Fruit fly (Drosophila melanogaster) whole organism, embryonic: ENCODE data around the gene capu.

Experiments
- Atf-2 ChIP-seq: fragments of 200-800 bp; sonication (Bioruptor generic); optimal IDR thresholded peaks from 2 replicates; lab custom pipeline; 2016; ENCODE audit warnings: missing biosample characterization, missing genetic modification characterization
- CG1024 ChIP-seq: fragments of 200-800 bp; sonication (Bioruptor generic); IDR thresholded peaks from 2 replicates; pipeline ENCODE4 v1.3.6; 2022; ENCODE audit warnings: missing biosample characterization, missing genetic modification characterization
- CG11398 ChIP-seq: fragments of 200-800 bp; sonication (Bioruptor generic); optimal IDR thresholded peaks from 2 replicates; lab custom pipeline; 2016; ENCODE audit warnings: missing biosample characterization, missing genetic modification characterization
- CG12236 ChIP-seq: fragments of 200-800 bp; sonication (Bioruptor generic); optimal IDR thresholded peaks from 2 replicates; lab custom pipeline; 2016; ENCODE audit warnings: missing biosample characterization, missing genetic modification characterization
- CG12769 ChIP-seq: fragments of 200-800 bp; sonication (Bioruptor generic); optimal IDR thresholded peaks from 2 replicates; lab custom pipeline; 2019; ENCODE audit warnings: missing biosample characterization, mild to moderate bottlenecking, missing genetic modification characterization, moderate library complexity
- CG13123 ChIP-seq: fragments of 200-800 bp; sonication (Bioruptor generic); optimal IDR thresholded peaks from 2 replicates; lab custom pipeline; 2016; ENCODE audit warnings: missing biosample characterization, missing genetic modification characterization
- CG13424 ChIP-seq: fragments of 200-800 bp; sonication (Bioruptor generic); optimal IDR thresholded peaks from 2 replicates; lab custom pipeline; 2019; ENCODE audit warnings: missing biosample characterization, mild to moderate bottlenecking, missing genetic modification characterization, moderate library complexity
- CG13624 ChIP-seq: fragments of 200-800 bp; sonication (Bioruptor generic); optimal IDR thresholded peaks from 2 replicates; lab custom pipeline; 2016; ENCODE audit warnings: missing biosample characterization, missing genetic modification characterization
- CG14050 ChIP-seq: fragments of 200-800 bp; sonication (Bioruptor generic); IDR thresholded peaks from 3 replicates; pipeline ENCODE4 v1.3.6; 2022; ENCODE audit warnings: missing biosample characterization, missing genetic modification characterization
- CG14441 ChIP-seq: fragments of 200-800 bp; sonication (Bioruptor generic); IDR thresholded peaks from 2 replicates; pipeline ENCODE4 v1.3.6; 2022; ENCODE audit warnings: missing biosample characterization, missing genetic modification characterization
- CG1603 ChIP-seq: fragments of 200-800 bp; sonication (Bioruptor generic); optimal IDR thresholded peaks from 2 replicates; lab custom pipeline; 2019; ENCODE audit warnings: missing biosample characterization, mild to moderate bottlenecking, missing genetic modification characterization, moderate library complexity
- CG18011 ChIP-seq: fragments of 200-800 bp; sonication (Bioruptor generic); optimal IDR thresholded peaks from 2 replicates; lab custom pipeline; 2017; ENCODE audit warnings: missing biosample characterization, missing genetic modification characterization, mild to moderate bottlenecking, moderate library complexity, missing genotype
- CG2889 ChIP-seq: fragments of 200-800 bp; sonication (Bioruptor generic); IDR thresholded peaks from 3 replicates; pipeline ENCODE4 v1.3.6; 2022; ENCODE audit warnings: missing biosample characterization, missing genetic modification characterization
- CG3065 ChIP-seq: fragments of 200-800 bp; sonication (Bioruptor generic); optimal IDR thresholded peaks from 2 replicates; lab custom pipeline; 2016; ENCODE audit warnings: missing biosample characterization, missing genetic modification characterization
- CG33557 ChIP-seq: fragments of 200-800 bp; sonication (Bioruptor generic); optimal IDR thresholded peaks from 2 replicates; lab custom pipeline; 2019; ENCODE audit warnings: missing biosample characterization, mild to moderate bottlenecking, missing genetic modification characterization, moderate library complexity
- CG4360 ChIP-seq: fragments of 200-800 bp; sonication (Bioruptor generic); IDR thresholded peaks from 2 replicates; pipeline ENCODE4 v1.3.6; 2022; ENCODE audit warnings: missing biosample characterization, missing genetic modification characterization
- CG8290 ChIP-seq, 3 experiments: fragments of 200-800 bp; sonication (Bioruptor generic); optimal IDR thresholded peaks; 2 replicates each; lab custom pipeline; 2016 to 2019; ENCODE audit warnings: missing biosample characterization in 3 of 3, missing genetic modification characterization in 3 of 3, mild to moderate bottlenecking in 2 of 3, moderate library complexity in 1 of 3
- CG9215 ChIP-seq: fragments of 200-800 bp; sonication (Bioruptor generic); IDR thresholded peaks from 2 replicates; pipeline ENCODE4 v1.3.6; 2022; ENCODE audit warnings: missing biosample characterization, missing genetic modification characterization
- CG9932 ChIP-seq: fragments of 200-800 bp; sonication (Bioruptor generic); IDR thresholded peaks from 2 replicates; pipeline ENCODE4 v1.3.6; 2022; ENCODE audit warnings: missing biosample characterization, missing genetic modification characterization
- D19B ChIP-seq: fragments of 200-800 bp; sonication (Bioruptor generic); optimal IDR thresholded peaks from 2 replicates; lab custom pipeline; 2017; ENCODE audit warnings: missing biosample characterization, mild to moderate bottlenecking, missing genetic modification characterization
- Dip3 ChIP-seq: fragments of 200-800 bp; sonication (Bioruptor generic); optimal IDR thresholded peaks from 3 replicates; lab custom pipeline; 2016; ENCODE audit warnings: missing biosample characterization, missing genetic modification characterization
- Drgx ChIP-seq: fragments of 200-800 bp; sonication (Bioruptor generic); IDR thresholded peaks from 2 replicates; pipeline ENCODE4 v1.3.6; 2022; ENCODE audit warnings: missing biosample characterization, missing genetic modification characterization
- E2f2 ChIP-seq: fragments of 200-800 bp; sonication (Bioruptor generic); IDR thresholded peaks from 2 replicates; pipeline ENCODE4 v1.3.6; 2022; ENCODE audit warnings: missing biosample characterization, missing genetic modification characterization
- H2.0 ChIP-seq: fragments of 200-800 bp; sonication (Bioruptor generic); IDR thresholded peaks from 2 replicates; pipeline ENCODE4 v1.3.6; 2022; ENCODE audit warnings: missing biosample characterization, missing genetic modification characterization
- Jarid2 ChIP-seq: fragments of 200-800 bp; sonication (Bioruptor generic); optimal IDR thresholded peaks from 3 replicates; lab custom pipeline; 2017; ENCODE audit warnings: mild to moderate bottlenecking, missing biosample characterization, missing genetic modification reagents, missing genetic modification characterization
- Mad ChIP-seq: fragments of 200-800 bp; sonication (Bioruptor generic); optimal IDR thresholded peaks from 2 replicates; lab custom pipeline; 2016; ENCODE audit warnings: missing biosample characterization, missing genetic modification characterization
- Nf-YC ChIP-seq: fragments of 200-800 bp; optimal IDR thresholded peaks from 3 replicates; lab custom pipeline; 2019; ENCODE audit warnings: missing biosample characterization, mild to moderate bottlenecking, missing genetic modification characterization, moderate library complexity
- Ssrp ChIP-seq: fragments of 200-800 bp; sonication (Bioruptor generic); optimal IDR thresholded peaks from 2 replicates; lab custom pipeline; 2018; ENCODE audit warnings: missing biosample characterization, mild to moderate bottlenecking, missing genetic modification characterization, moderate library complexity
- az2 ChIP-seq: fragments of 200-800 bp; sonication (Bioruptor generic); optimal IDR thresholded peaks from 3 replicates; lab custom pipeline; 2016; ENCODE audit warnings: missing biosample characterization, missing genetic modification characterization
- br ChIP-seq: fragments of >200 bp; optimal IDR thresholded peaks from 2 replicates; lab custom pipeline; 2017
- cg ChIP-seq: fragments of 200-800 bp; sonication (Bioruptor generic); optimal IDR thresholded peaks from 3 replicates; lab custom pipeline; 2019; ENCODE audit warnings: missing biosample characterization, mild to moderate bottlenecking, missing genetic modification characterization, moderate library complexity
- eve ChIP-seq, 2 experiments: fragments of >200 bp; optimal IDR thresholded peaks; 2 replicates each; lab custom pipeline; 2017; ENCODE audit warnings: missing biosample characterization in 2 of 2, missing genetic modification characterization in 2 of 2
- fd3F ChIP-seq: fragments of 200-800 bp; sonication (Bioruptor generic); optimal IDR thresholded peaks from 2 replicates; lab custom pipeline; 2018; ENCODE audit warnings: missing biosample characterization, mild to moderate bottlenecking, missing genetic modification characterization, moderate library complexity
- fd96Cb ChIP-seq: fragments of 200-800 bp; sonication (Bioruptor generic); optimal IDR thresholded peaks from 2 replicates; lab custom pipeline; 2018; ENCODE audit warnings: missing biosample characterization, mild to moderate bottlenecking, missing genetic modification characterization, moderate library complexity
- gcm2 ChIP-seq: fragments of 200-800 bp; sonication (Bioruptor generic); optimal IDR thresholded peaks from 2 replicates; lab custom pipeline; 2016; ENCODE audit warnings: missing biosample characterization, missing genetic modification characterization
- ham ChIP-seq: fragments of 200-800 bp; sonication (Bioruptor generic); IDR thresholded peaks from 2 replicates; pipeline ENCODE4 v1.3.6; 2022; ENCODE audit warnings: missing biosample characterization, missing genetic modification characterization
- hth ChIP-seq: fragments of >200 bp; optimal IDR thresholded peaks from 2 replicates; lab custom pipeline; 2017; ENCODE audit warnings: inconsistent platforms
- jing ChIP-seq: fragments of 200-800 bp; sonication (Bioruptor generic); optimal IDR thresholded peaks from 2 replicates; lab custom pipeline; 2018; ENCODE audit warnings: missing biosample characterization, mild to moderate bottlenecking, missing genetic modification characterization
- lov ChIP-seq, 2 experiments: fragments of 200-800 bp in 1 of 2; fragments of >200 bp in 1 of 2; sonication (Bioruptor generic) in 1 of 2; IDR thresholded peaks in 1 of 2; optimal IDR thresholded peaks in 1 of 2; 2 replicates in 1 of 2; 3 replicates in 1 of 2; pipeline versions ENCODE4 v1.3.6 to Lab custom; 2017 to 2022; ENCODE audit warnings: missing biosample characterization in 1 of 2, missing genetic modification characterization in 1 of 2
- org-1 ChIP-seq: fragments of 200-800 bp; sonication (Bioruptor generic); optimal IDR thresholded peaks from 2 replicates; lab custom pipeline; 2017; ENCODE audit warnings: missing biosample characterization, missing genetic modification characterization
- pan ChIP-seq, 4 experiments: fragments of >200 bp in 3 of 4; fragments of 200-800 bp in 1 of 4; sonication (Bioruptor generic) in 1 of 4; optimal IDR thresholded peaks in 3 of 4; IDR thresholded peaks in 1 of 4; 2 replicates each; pipeline versions ENCODE4 v1.3.6 to Lab custom; 2017 to 2022; ENCODE audit warnings: missing biosample characterization in 2 of 4, missing genetic modification characterization in 2 of 4, mixed read lengths in 1 of 4
- pfk ChIP-seq: fragments of 200-800 bp; sonication (Bioruptor generic); optimal IDR thresholded peaks from 2 replicates; lab custom pipeline; 2018; ENCODE audit warnings: missing biosample characterization, mild to moderate bottlenecking, missing genetic modification characterization, moderate library complexity
- pho ChIP-seq: fragments of 200-800 bp; sonication (Bioruptor generic); optimal IDR thresholded peaks from 2 replicates; lab custom pipeline; 2016; ENCODE audit warnings: missing biosample characterization, missing genetic modification characterization
- scrt ChIP-seq: fragments of 200-800 bp; sonication (Bioruptor generic); optimal IDR thresholded peaks from 2 replicates; lab custom pipeline; 2018; ENCODE audit warnings: missing biosample characterization, mild to moderate bottlenecking, missing genetic modification characterization, moderate library complexity
- sd ChIP-seq: fragments of 200-800 bp; sonication (Bioruptor generic); optimal IDR thresholded peaks from 3 replicates; lab custom pipeline; 2018; ENCODE audit warnings: missing biosample characterization, mild to moderate bottlenecking, missing genetic modification characterization, moderate library complexity
- seq ChIP-seq: fragments of 200-800 bp; sonication (Bioruptor generic); IDR thresholded peaks from 2 replicates; pipeline ENCODE4 v1.3.6; 2022; ENCODE audit warnings: missing biosample characterization, missing genetic modification characterization
- slou ChIP-seq: fragments of 200-800 bp; sonication (Bioruptor generic); optimal IDR thresholded peaks from 3 replicates; lab custom pipeline; 2016; ENCODE audit warnings: missing biosample characterization, missing genetic modification characterization
- tap ChIP-seq: fragments of 200-800 bp; optimal IDR thresholded peaks from 3 replicates; lab custom pipeline; 2019; ENCODE audit warnings: missing biosample characterization, mild to moderate bottlenecking, missing genetic modification characterization, moderate library complexity
- tx ChIP-seq: fragments of 200-800 bp; sonication (Bioruptor generic); optimal IDR thresholded peaks from 2 replicates; lab custom pipeline; 2016; ENCODE audit warnings: missing biosample characterization, missing genetic modification characterization
- zen ChIP-seq: fragments of 200-800 bp; sonication (Bioruptor generic); optimal IDR thresholded peaks from 3 replicates; lab custom pipeline; 2018; ENCODE audit warnings: missing biosample characterization, mild to moderate bottlenecking, missing genetic modification characterization, moderate library complexity
- zf30C ChIP-seq: fragments of 200-800 bp; sonication (Bioruptor generic); optimal IDR thresholded peaks from 3 replicates; lab custom pipeline; 2018; ENCODE audit warnings: missing biosample characterization, mild to moderate bottlenecking, missing genetic modification characterization

The capu gene

dm6 chr2L:3836440-3836890 is 66.2 kb downstream of the capu start, which contains the start of gene slp2 (continued):
- TF ChIP-seq pfk (GFP tag; lab: Kevin White, UChicago) (no peak), CG11398 (GFP tag; lab: Kevin White, UChicago) (no peak), pan (optimal IDR thresholded peaks at IDR 0.05; lab: Kevin White, UChicago) (no peak), pan (GFP tag; optimal IDR thresholded peaks at IDR 0.05 in 1 of 2, IDR thresholded peaks at IDR 0.05 in 1 of 2) (peak in 1 of 2 experiments; percentile 60), zen (tag; lab: Kevin White, UChicago) (peak; percentile 87), seq (GFP tag; lab: Robert Waterston, UW) (peak; percentile 81), CG12769 (no peak), org-1 (GFP tag; lab: Kevin White, UChicago) (no peak), tap (no peak), CG1024 (GFP tag; lab: Robert Waterston, UW) (no peak), jing (GFP tag; lab: Kevin White, UChicago) (no peak), pho (GFP tag; lab: Kevin White, UChicago) (no peak), CG1603 (no peak), fd3F (GFP tag; lab: Kevin White, UChicago) (no peak), CG2889 (GFP tag; lab: Robert Waterston, UW) (no peak), CG18011 (GFP tag; lab: Kevin White, UChicago) (no peak), Dip3 (no peak), Ssrp (no peak), cg (GFP tag; lab: Kevin White, UChicago) (peak; percentile 94), zf30C (GFP tag; lab: Kevin White, UChicago) (peak; percentile 72), br (lab: Kevin White, UChicago) (no peak), CG9215 (GFP tag; lab: Robert Waterston, UW) (no peak), sd (tag; lab: Kevin White, UChicago) (no peak), eve (GFP tag; optimal IDR thresholded peaks at IDR 0.05; lab: Kevin White, UChicago) (no peak), CG13424 (tag; lab: Kevin White, UChicago) (no peak), slou (GFP tag; lab: Kevin White, UChicago) (no peak), hth (no peak), CG9932 (GFP tag; lab: Robert Waterston, UW) (0 out of 2 replicates have a peak, but pooled peaks have one; percentile 24), az2 (GFP tag; lab: Kevin White, UChicago) (no peak), lov (optimal IDR thresholded peaks at IDR 0.05; lab: Kevin White, UChicago) (no peak), lov (GFP tag; IDR thresholded peaks at IDR 0.05; lab: Robert Waterston, UW) (peak; percentile 19; the same call in 1 of the 3 replicates), CG33557 (GFP tag; lab: Kevin White, UChicago) (no peak), fd96Cb (tag; lab: Kevin White, UChicago) (no peak), CG4360 (peak; percentile 1; the same call in 1 of the 2 replicates), CG14050 (no peak), H2.0 (GFP tag; lab: Robert Waterston, UW) (no peak), gcm2 (no peak), CG12236 (GFP tag; lab: Kevin White, UChicago) (no peak), Jarid2 (GFP tag; lab: Kevin White, UChicago) (peak; percentile 72), Nf-YC (tag; lab: Kevin White, UChicago) (peak; percentile 98), tx (GFP tag; lab: Kevin White, UChicago) (no peak), CG13624 (GFP tag; lab: Kevin White, UChicago) (no peak), CG14441 (GFP tag; lab: Robert Waterston, UW) (no peak), ham (GFP tag; lab: Robert Waterston, UW) (no peak), scrt (no peak), CG3065 (GFP tag; lab: Kevin White, UChicago) (no peak), D19B (no peak), Mad (GFP tag; lab: Kevin White, UChicago) (no peak), E2f2 (GFP tag; lab: Robert Waterston, UW) (no peak), CG8290 (GFP tag; optimal IDR thresholded peaks at IDR 0.05; lab: Kevin White, UChicago) (no peak), CG8290 (tag; optimal IDR thresholded peaks at IDR 0.05; lab: Kevin White, UChicago) (no peak), Atf-2 (GFP tag; lab: Kevin White, UChicago) (no peak), Drgx (GFP tag; lab: Robert Waterston, UW) (no peak), CG13123 (GFP tag; lab: Kevin White, UChicago) (no peak)
